Fruit fly (Drosophila melanogaster) whole organism, adult: ENCODE results near the gene CG43156.

Experiments used
- CG11617 ChIP-seq: fragments of 200-800 bp; sonication (Bioruptor generic); optimal IDR thresholded peaks from 2 replicates; lab custom pipeline; 2017; ENCODE audit warnings: mild to moderate bottlenecking, missing biosample characterization, missing genetic modification reagents, missing genetic modification characterization
- CG12768 ChIP-seq: fragments of 200-800 bp; sonication (Bioruptor generic); optimal IDR thresholded peaks from 2 replicates; lab custom pipeline; 2017; ENCODE audit warnings: missing biosample characterization, missing genetic modification characterization, mild to moderate bottlenecking, moderate library complexity, missing genetic modification reagents
- CG14711 ChIP-seq: fragments of 200-800 bp; sonication (Bioruptor generic); optimal IDR thresholded peaks from 2 replicates; lab custom pipeline; 2018; ENCODE audit warnings: missing biosample characterization, mild to moderate bottlenecking, missing genetic modification characterization, moderate library complexity
- CG1620 ChIP-seq: fragments of 200-800 bp; sonication (Bioruptor generic); optimal IDR thresholded peaks from 2 replicates; lab custom pipeline; 2016; ENCODE audit warnings: missing biosample characterization, missing genetic modification characterization
- CG33017 ChIP-seq: fragments of 200-800 bp; sonication (Bioruptor generic); optimal IDR thresholded peaks from 2 replicates; lab custom pipeline; 2018; ENCODE audit warnings: missing biosample characterization, mild to moderate bottlenecking, missing genetic modification characterization, moderate library complexity
- CG5204 ChIP-seq: fragments of 200-800 bp; sonication (Bioruptor generic); optimal IDR thresholded peaks from 2 replicates; lab custom pipeline; 2016; ENCODE audit warnings: missing biosample characterization, missing genetic modification characterization
- CG7045 ChIP-seq: fragments of 200-800 bp; sonication (Bioruptor generic); optimal IDR thresholded peaks from 2 replicates; lab custom pipeline; 2017; ENCODE audit warnings: missing biosample characterization, mild to moderate bottlenecking, missing genetic modification characterization
- CG7101 ChIP-seq: fragments of 200-800 bp; sonication (Bioruptor generic); optimal IDR thresholded peaks from 2 replicates; lab custom pipeline; 2018; ENCODE audit warnings: missing biosample characterization, mild to moderate bottlenecking, missing genetic modification characterization, moderate library complexity
- Clk ChIP-seq: fragments of 200-800 bp; sonication (Bioruptor generic); optimal IDR thresholded peaks from 2 replicates; lab custom pipeline; 2017; ENCODE audit warnings: missing biosample characterization, missing genetic modification characterization
- Crg-1 ChIP-seq: fragments of 200-800 bp; sonication (Bioruptor generic); optimal IDR thresholded peaks from 2 replicates; lab custom pipeline; 2016; ENCODE audit warnings: missing biosample characterization, missing genetic modification characterization
- Hr96 ChIP-seq: fragments of 200-800 bp; sonication (Bioruptor generic); optimal IDR thresholded peaks from 2 replicates; lab custom pipeline; 2016; ENCODE audit warnings: missing biosample characterization, missing genetic modification characterization
- Mnt ChIP-seq: fragments of 200-800 bp; sonication (Bioruptor generic); optimal IDR thresholded peaks from 2 replicates; lab custom pipeline; 2016; ENCODE audit warnings: missing biosample characterization, mild to moderate bottlenecking, missing genetic modification characterization
- bab1 ChIP-seq: fragments of 200-800 bp; sonication (Bioruptor generic); optimal IDR thresholded peaks from 3 replicates; lab custom pipeline; 2019; ENCODE audit warnings: missing biosample characterization, mild to moderate bottlenecking, missing genetic modification characterization, moderate library complexity
- cic ChIP-seq: fragments of 200-800 bp; sonication (Bioruptor generic); optimal IDR thresholded peaks from 2 replicates; lab custom pipeline; 2017; ENCODE audit warnings: missing biosample characterization, mild to moderate bottlenecking, missing genetic modification characterization, moderate library complexity
- cnc ChIP-seq, 2 experiments: fragments of >200 bp; optimal IDR thresholded peaks; 2 replicates each; lab custom pipeline; 2017
- kay ChIP-seq: fragments of 200-800 bp; sonication (Bioruptor generic); peaks from one replicate; lab custom pipeline; 2016; ENCODE audit warnings: missing biosample characterization, missing genetic modification characterization, borderline replicate concordance
- ovo ChIP-seq: fragments of 200-800 bp; sonication (Bioruptor generic); optimal IDR thresholded peaks from 2 replicates; lab custom pipeline; 2016; ENCODE audit warnings: missing biosample characterization, missing genetic modification characterization
- pad ChIP-seq: fragments of 200-800 bp; sonication (Bioruptor generic); optimal IDR thresholded peaks from 3 replicates; lab custom pipeline; 2017; ENCODE audit warnings: missing biosample characterization, missing genetic modification characterization, mild to moderate bottlenecking, moderate library complexity, missing genetic modification reagents
- tj ChIP-seq: fragments of 200-800 bp; sonication (Bioruptor generic); optimal IDR thresholded peaks from 3 replicates; lab custom pipeline; 2017; ENCODE audit warnings: missing biosample characterization, mild to moderate bottlenecking, missing genetic modification characterization, moderate library complexity
- toe ChIP-seq: fragments of 200-800 bp; sonication (Bioruptor generic); optimal IDR thresholded peaks from 2 replicates; lab custom pipeline; 2016; ENCODE audit warnings: missing biosample characterization, missing genetic modification characterization

The CG43156 gene

dm6 chrX:11894198-11894597 lies 12.5 kb downstream of the CG43156 start:
- TF ChIP-seq ovo (GFP tag; lab: Kevin White, UChicago), result peak; percentile 79
- peak; percentile 99 for TF ChIP-seq pad (GFP tag; lab: Kevin White, UChicago)
- no peak for TF ChIP-seq CG1620

DNA sequence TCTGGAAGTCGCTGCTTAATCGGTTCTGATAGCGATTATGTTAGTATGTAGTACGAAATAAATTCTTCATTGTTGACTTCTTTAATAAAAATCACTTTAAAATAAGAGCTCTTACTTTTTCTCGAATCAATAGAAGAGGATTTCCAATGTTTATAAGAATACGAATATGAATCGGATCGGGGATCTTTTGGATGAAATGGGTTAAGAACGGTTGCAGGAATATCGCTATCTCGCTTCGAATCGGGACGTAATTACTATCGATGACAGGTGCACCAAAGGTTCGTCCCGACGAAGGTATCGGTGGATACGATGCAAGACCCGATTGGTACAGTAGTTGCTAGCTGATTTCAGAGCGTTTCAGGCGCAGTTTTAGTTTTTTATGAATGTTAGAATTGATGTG lies 13.0 kb downstream of the CG43156 start, which contains the start of gene wisp:
Gene wisp (plus strand): TSS at position 301 of the 400 bp plus-strand sequence.
- TF ChIP-seq Clk (GFP tag; lab: Kevin White, UChicago), result no peak
- TF ChIP-seq CG14711, result no peak
- TF ChIP-seq Hr96 (GFP tag; lab: Kevin White, UChicago), result no peak
- TF ChIP-seq kay (GFP tag; lab: Kevin White, UChicago), result no peak
- TF ChIP-seq CG7045, result no peak
- TF ChIP-seq cnc (optimal IDR thresholded peaks at IDR 0.05; lab: Kevin White, UChicago), result no peak
- no peak for TF ChIP-seq CG7101 (tag; lab: Kevin White, UChicago)
- TF ChIP-seq cic, result no peak
- no peak for TF ChIP-seq tj (GFP tag; lab: Kevin White, UChicago)
- no peak for TF ChIP-seq CG1620
- TF ChIP-seq CG5204 (GFP tag; lab: Kevin White, UChicago), result no peak
- no peak for TF ChIP-seq ovo (GFP tag; lab: Kevin White, UChicago)
- no peak for TF ChIP-seq toe (GFP tag; lab: Kevin White, UChicago)
- no peak for TF ChIP-seq pad (GFP tag; lab: Kevin White, UChicago)
- TF ChIP-seq Crg-1 (GFP tag; lab: Kevin White, UChicago), result no peak

dm6 chrX:11891682-11892179 lies 14.9 kb downstream of the CG43156 start, which contains the start of gene sicily:
sicily (plus strand) TSS chrX:11891732.
- peak; percentile 71 for TF ChIP-seq bab1 (GFP tag; lab: Kevin White, UChicago)
- no peak for TF ChIP-seq CG12768 (GFP tag; lab: Kevin White, UChicago)
- TF ChIP-seq tj (GFP tag; lab: Kevin White, UChicago), result no peak
- no peak for TF ChIP-seq CG14711
- no peak for TF ChIP-seq pad (GFP tag; lab: Kevin White, UChicago)
- no peak for TF ChIP-seq CG1620
- TF ChIP-seq kay (GFP tag; lab: Kevin White, UChicago), result no peak
- TF ChIP-seq Hr96 (GFP tag; lab: Kevin White, UChicago), result no peak

DNA sequence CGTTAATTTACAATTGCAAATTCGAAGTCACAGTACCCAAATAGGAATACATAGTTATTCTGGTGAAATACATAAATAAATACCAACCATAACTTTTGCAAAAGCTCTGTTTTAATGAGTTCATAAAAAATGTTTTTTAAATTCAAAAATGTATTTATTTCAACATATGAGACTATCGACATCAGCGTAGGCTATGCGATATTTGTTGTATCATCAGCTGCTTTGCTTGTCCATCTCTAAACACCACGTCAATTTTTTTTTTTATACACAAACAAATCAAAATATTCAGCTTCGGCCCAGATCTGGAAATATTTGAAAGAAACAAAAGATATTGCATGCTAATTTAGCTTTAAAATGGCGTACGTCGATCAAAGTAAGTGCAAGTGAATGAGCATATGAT lies 18.5 kb downstream of the CG43156 start, which contains the start of gene CG1840:
Gene CG1840 (plus strand): TSS at position 211 of the 400 bp plus-strand sequence.
- TF ChIP-seq tj (GFP tag; lab: Kevin White, UChicago) (no peak), Crg-1 (GFP tag; lab: Kevin White, UChicago) (peak; percentile 5), cnc (optimal IDR thresholded peaks at IDR 0.05; lab: Kevin White, UChicago) (peak in 1 of 2 experiments; percentile 39), bab1 (GFP tag; lab: Kevin White, UChicago) (peak; percentile 48), Mnt (GFP tag; lab: Kevin White, UChicago) (peak; percentile 21), pad (GFP tag; lab: Kevin White, UChicago) (no peak), Hr96 (GFP tag; lab: Kevin White, UChicago) (no peak), ovo (GFP tag; lab: Kevin White, UChicago) (no peak), CG12768 (GFP tag; lab: Kevin White, UChicago) (no peak), CG7101 (tag; lab: Kevin White, UChicago) (peak; percentile 40), Clk (GFP tag; lab: Kevin White, UChicago) (no peak), cic (no peak), CG14711 (peak; percentile 39)

dm6 chrX:11886976-11887375 lies 19.7 kb downstream of the CG43156 start, which contains the start of the genes CG10353 and SelG:
CG10353 (minus strand) TSS chrX:11887162.
SelG (plus strand) TSS chrX:11887284.
- TF ChIP-seq bab1 (GFP tag; lab: Kevin White, UChicago), result peak; percentile 77
- TF ChIP-seq pad (GFP tag; lab: Kevin White, UChicago), result peak; percentile 61
- TF ChIP-seq Clk (GFP tag; lab: Kevin White, UChicago), result no peak
- no peak for TF ChIP-seq CG5204 (GFP tag; lab: Kevin White, UChicago)
- peak; percentile 7 for TF ChIP-seq CG12768 (GFP tag; lab: Kevin White, UChicago)
- no peak for TF ChIP-seq CG7045
- peak; percentile 78 for TF ChIP-seq CG1620
- TF ChIP-seq Mnt (GFP tag; lab: Kevin White, UChicago), result peak; percentile 75
- TF ChIP-seq Hr96 (GFP tag; lab: Kevin White, UChicago), result no peak
- no peak for TF ChIP-seq cic
- TF ChIP-seq CG11617 (GFP tag; lab: Kevin White, UChicago), result peak; percentile 41
- TF ChIP-seq toe (GFP tag; lab: Kevin White, UChicago), result peak; percentile 36
- TF ChIP-seq CG14711, result peak; percentile 55
- TF ChIP-seq ovo (GFP tag; lab: Kevin White, UChicago), result no peak
- peak; percentile 31 to 84 for TF ChIP-seq cnc (optimal IDR thresholded peaks at IDR 0.05; lab: Kevin White, UChicago)
- no peak for TF ChIP-seq CG33017 (tag; lab: Kevin White, UChicago)
- no peak for TF ChIP-seq kay (GFP tag; lab: Kevin White, UChicago)
- peak; percentile 39 for TF ChIP-seq tj (GFP tag; lab: Kevin White, UChicago)
- TF ChIP-seq Crg-1 (GFP tag; lab: Kevin White, UChicago), result peak; percentile 61
- peak; percentile 77 for TF ChIP-seq CG7101 (tag; lab: Kevin White, UChicago)

- TF ChIP-seq kay (GFP tag; lab: Kevin White, UChicago) (no peak), cic (no peak), CG7045 (no peak), bab1 (GFP tag; lab: Kevin White, UChicago) (no peak), cnc (optimal IDR thresholded peaks at IDR 0.05; lab: Kevin White, UChicago) (no peak), CG14711 (no peak), Crg-1 (GFP tag; lab: Kevin White, UChicago) (no peak), CG11617 (GFP tag; lab: Kevin White, UChicago) (no peak), CG5204 (GFP tag; lab: Kevin White, UChicago) (no peak), CG7101 (tag; lab: Kevin White, UChicago) (no peak), Mnt (GFP tag; lab: Kevin White, UChicago) (no peak)
Measured at dm6 chrX:11885356-11885755, 21.3 kb downstream of the CG43156 start.
